Fruit fly (Drosophila melanogaster): ENCODE data around the gene ko.

The ko gene

dm6 chr3L:21056290-21056689 is 74.7 kb downstream of the ko start (continued):
- TF ChIP-seq CG4328 (GFP tag; optimal IDR thresholded peaks at IDR 0.05) (no peak), CG10979 (tag; optimal IDR thresholded peaks at IDR 0.05) (peak; percentile 13), CG42726 (GFP tag; IDR thresholded peaks at IDR 0.05; ENCODE audit: partially characterized antibody) (no peak), CG5180 (GFP tag; optimal IDR thresholded peaks at IDR 0.05) (no peak), CG14014 (GFP tag; IDR thresholded peaks at IDR 0.05) (no peak), Doc3 (GFP tag; IDR thresholded peaks at IDR 0.05; ENCODE audit: partially characterized antibody) (no peak), her (GFP tag; optimal IDR thresholded peaks at IDR 0.05) (no peak), CG3847 (GFP tag; IDR thresholded peaks at IDR 0.05) (no peak), p53 (GFP tag; optimal IDR thresholded peaks at IDR 0.05) (no peak), CG6254 (GFP tag; optimal IDR thresholded peaks at IDR 0.05) (no peak), vnd (GFP tag; IDR thresholded peaks at IDR 0.05; ENCODE audit: partially characterized antibody) (no peak), chif (GFP tag; optimal IDR thresholded peaks at IDR 0.05) (no peak), CG10543 (GFP tag; optimal IDR thresholded peaks at IDR 0.05) (no peak), CG18476 (GFP tag; optimal IDR thresholded peaks at IDR 0.05) (no peak), croc (GFP tag; conservative IDR thresholded peaks at IDR 0.05) (no peak), fd102C (GFP tag; optimal IDR thresholded peaks at IDR 0.05) (no peak), CG17612 (GFP tag; IDR thresholded peaks at IDR 0.05) (no peak), Aef1 (GFP tag; IDR thresholded peaks at IDR 0.05) (no peak), CG17361 (GFP tag; IDR thresholded peaks at IDR 0.05) (peak; percentile 55; the same call in 1 of the 3 replicates), sim (GFP tag; IDR thresholded peaks at IDR 0.05) (no peak), CG17802 (tag; optimal IDR thresholded peaks at IDR 0.05) (no peak), phol (tag; optimal IDR thresholded peaks at IDR 0.05) (peak; percentile 43), sd (tag; optimal IDR thresholded peaks at IDR 0.05) (no peak), CG17186 (GFP tag; optimal IDR thresholded peaks at IDR 0.05) (no peak), bbx (GFP tag; IDR thresholded peaks at IDR 0.05; ENCODE audit: partially characterized antibody) (no peak), CG14710 (tag; optimal IDR thresholded peaks at IDR 0.05) (no peak), yki (optimal IDR thresholded peaks at IDR 0.05) (no peak), Sox102F (GFP tag; optimal IDR thresholded peaks at IDR 0.05) (peak; percentile 39), Hand (GFP tag; optimal IDR thresholded peaks at IDR 0.05) (no peak), CG11696 (GFP tag; IDR thresholded peaks at IDR 0.05) (no peak), zfh2 (GFP tag; optimal IDR thresholded peaks at IDR 0.05) (no peak), CG18262 (tag; optimal IDR thresholded peaks at IDR 0.05) (peak; percentile 49), eve (GFP tag; optimal IDR thresholded peaks at IDR 0.05) (peak in 1 of 2 experiments; percentile 61), CG18619 (GFP tag; optimal IDR thresholded peaks at IDR 0.05) (no peak), CG32767 (GFP tag; IDR thresholded peaks at IDR 0.05) (no peak), ftz-f1 (GFP tag; optimal IDR thresholded peaks at IDR 0.05) (no peak), Doc2 (GFP tag; IDR thresholded peaks at IDR 0.05) (no peak), bsh (GFP tag; optimal IDR thresholded peaks at IDR 0.05) (peak in 1 of 2 experiments; percentile 5), crc (GFP tag; optimal IDR thresholded peaks at IDR 0.05) (no peak), CG16863 (GFP tag; optimal IDR thresholded peaks at IDR 0.05) (no peak), ato (GFP tag; IDR thresholded peaks at IDR 0.05; ENCODE audit: partially characterized antibody) (no peak), NC2α (GFP tag; optimal IDR thresholded peaks at IDR 0.05) (no peak), B-H2 (GFP tag; optimal IDR thresholded peaks at IDR 0.05) (no peak), zen2 (GFP tag; IDR thresholded peaks at IDR 0.05; ENCODE audit: partially characterized antibody) (no peak), slp2 (GFP tag; optimal IDR thresholded peaks at IDR 0.05) (no peak), nom (GFP tag; optimal IDR thresholded peaks at IDR 0.05) (no peak), dmrt99B (tag; optimal IDR thresholded peaks at IDR 0.05) (peak; percentile 30), salm (tag; optimal IDR thresholded peaks at IDR 0.05) (no peak), vfl (GFP tag; optimal IDR thresholded peaks at IDR 0.05) (no peak), CG12104 (GFP tag; optimal IDR thresholded peaks at IDR 0.05) (peak; percentile 26), CG8089 (GFP tag; optimal IDR thresholded peaks at IDR 0.05) (no peak)
